Worm (Caenorhabditis elegans): Measurements from ENCODE around the gene ZC196.9.
"Not testable (repeated sequence)": the region's sequence is repeated elsewhere in the genome, so short reads cannot be mapped to it uniquely, and the experiment has no call there.

DNA sequence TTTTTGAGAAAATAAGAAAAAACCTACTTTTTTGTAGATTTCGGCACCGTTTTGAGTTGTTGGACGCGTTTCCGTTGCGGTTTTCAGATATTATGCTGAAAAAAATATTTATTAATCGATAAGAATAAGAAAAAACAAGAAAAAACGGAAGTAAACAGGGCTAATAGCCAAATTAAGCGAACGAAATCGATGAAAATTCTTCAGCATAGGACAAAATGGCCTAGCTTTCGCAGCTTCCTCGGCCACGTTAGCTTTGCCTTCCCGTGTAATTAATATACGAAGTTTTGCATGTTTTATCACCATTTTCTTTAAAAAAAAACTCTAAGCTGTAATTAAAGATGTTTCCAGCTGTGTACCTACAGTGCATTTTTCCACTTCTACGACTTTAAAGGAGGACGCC, 30.8 kb downstream of the ZC196.9 start, which contains the start of gene ZC190.10:
- TF ChIP-seq flt-1 (GFP tag; IDR thresholded peaks at IDR 0.05); cog-1 (tag; optimal IDR thresholded peaks at IDR 0.05); med-1 (GFP tag; optimal IDR thresholded peaks at IDR 0.05; ENCODE audit: insufficient read depth); tab-1 (GFP tag; IDR thresholded peaks at IDR 0.05); ref-1 (GFP tag; conservative IDR thresholded peaks at IDR 0.05): not testable (repeated sequence)
